Worm (Caenorhabditis elegans) whole organism, L2 larva: ENCODE measurements around the gene fbxa-150.

Source experiments
- F13H6.1 ChIP-seq: sonication (generic microtip); optimal IDR thresholded peaks from 2 replicates; lab custom pipeline; 2016; ENCODE audit warnings: missing genetic modification characterization, missing compliant biosample characterization
- unc-39 ChIP-seq: fragments of 150-350 bp; optimal IDR thresholded peaks from 2 replicates; lab custom pipeline; 2014; ENCODE audit warnings: missing biosample characterization, missing genetic modification characterization

- TF ChIP-seq unc-39 (tag; lab: Kevin White, UChicago) (no peak), F13H6.1 (tag; lab: Kevin White, UChicago) (no peak)
These were observed 22.0 kb upstream of the fbxa-150 start, which contains the start of gene dct-14 for ce11 chrV:20500405-20500804.
